Worm (Caenorhabditis elegans) whole organism, L2 larva: Measurements from ENCODE around the gene ZK673.5.

ENCODE experiments used
- R02D3.7 ChIP-seq: fragments of 150-350 bp; optimal IDR thresholded peaks from 2 replicates; lab custom pipeline; 2014; ENCODE audit warnings: missing biosample characterization, missing genetic modification characterization
- ZK546.5 ChIP-seq: sonication (generic microtip); optimal IDR thresholded peaks from 2 replicates; lab custom pipeline; 2017; ENCODE audit warnings: missing biosample characterization, missing genetic modification characterization
- aly-2 ChIP-seq: fragments of 150-350 bp; optimal IDR thresholded peaks from 2 replicates; lab custom pipeline; 2014; ENCODE audit warnings: missing biosample characterization, missing genetic modification characterization
- ama-1 ChIP-seq: fragments of 150-350 bp; optimal IDR thresholded peaks from 2 replicates; lab custom pipeline; 2018; ENCODE audit warnings: inconsistent platforms
- ceh-82 ChIP-seq: fragments of 150-350 bp; optimal IDR thresholded peaks from 2 replicates; lab custom pipeline; 2014; ENCODE audit warnings: missing biosample characterization, missing genetic modification characterization
- fos-1 ChIP-seq: fragments of 150-350 bp; optimal IDR thresholded peaks from 2 replicates; lab custom pipeline; 2014; ENCODE audit warnings: missing biosample characterization, missing genetic modification characterization
- lin-13 ChIP-seq: fragments of 150-350 bp; optimal IDR thresholded peaks from 2 replicates; lab custom pipeline; 2014; ENCODE audit warnings: missing biosample characterization, missing genetic modification reagents, missing genetic modification characterization
- lsy-2 ChIP-seq, 2 experiments: fragments of 150-350 bp in 1 of 2; sonication (generic microtip) in 1 of 2; optimal IDR thresholded peaks; 2 replicates each; lab custom pipeline; 2014 to 2017; ENCODE audit warnings: missing biosample characterization in 2 of 2, missing genetic modification characterization in 2 of 2
- mdl-1 ChIP-seq, 2 experiments: fragments of 150-350 bp in 1 of 2; sonication (generic microtip) in 1 of 2; optimal IDR thresholded peaks; 2 replicates each; lab custom pipeline; 2017; ENCODE audit warnings: missing biosample characterization in 2 of 2, missing genetic modification characterization in 2 of 2
- skn-1 ChIP-seq: sonication (generic microtip); optimal IDR thresholded peaks from 2 replicates; lab custom pipeline; 2017; ENCODE audit warnings: missing biosample characterization, missing genetic modification characterization
- snpc-4 ChIP-seq: fragments of 150-350 bp; optimal IDR thresholded peaks from 2 replicates; lab custom pipeline; 2014; ENCODE audit warnings: missing biosample characterization, missing genetic modification characterization
- unc-62 ChIP-seq: fragments of 150-350 bp; optimal IDR thresholded peaks from 2 replicates; lab custom pipeline; 2014; ENCODE audit warnings: missing biosample characterization, missing genetic modification reagents, missing genetic modification characterization
- ztf-11 ChIP-seq: sonication (generic microtip); optimal IDR thresholded peaks from 2 replicates; lab custom pipeline; 2017; ENCODE audit warnings: missing biosample characterization, missing genetic modification characterization
- ztf-4 ChIP-seq: fragments of 150-350 bp; optimal IDR thresholded peaks from 2 replicates; lab custom pipeline; 2014; ENCODE audit warnings: missing biosample characterization, missing genetic modification characterization

- TF ChIP-seq lsy-2 (tag; optimal IDR thresholded peaks at IDR 0.05; lab: Kevin White, UChicago), result no peak
- no peak for TF ChIP-seq ama-1 (lab: Kevin White, UChicago)
- no peak for TF ChIP-seq ceh-82
- no peak for TF ChIP-seq unc-62 (GFP tag; lab: Kevin White, UChicago)
- TF ChIP-seq skn-1, result no peak
- TF ChIP-seq fos-1 (tag; lab: Kevin White, UChicago), result no peak
- no peak for TF ChIP-seq ztf-4 (tag; lab: Kevin White, UChicago)
- TF ChIP-seq R02D3.7 (tag; lab: Kevin White, UChicago), result no peak
- TF ChIP-seq aly-2, result no peak
- no peak for TF ChIP-seq ztf-11 (tag; lab: Kevin White, UChicago)
- TF ChIP-seq mdl-1 (tag; optimal IDR thresholded peaks at IDR 0.05; lab: Kevin White, UChicago), result no peak
- no peak for TF ChIP-seq ZK546.5 (tag; lab: Kevin White, UChicago)
- TF ChIP-seq lin-13 (GFP tag; lab: Kevin White, UChicago), result no peak
- TF ChIP-seq snpc-4, result no peak
Observed at ce11 chrII:10456979-10457378, 4.3 kb upstream of the ZK673.5 start, which contains the start of gene ZK673.11.
